Worm (Caenorhabditis elegans) whole organism, early embryonic: ENCODE measurements around the gene dhs-16.

Experiments used
- B0310.2 ChIP-seq: sonication (generic microtip); optimal IDR thresholded peaks from 2 replicates; lab custom pipeline; 2016; ENCODE audit warnings: mild to moderate bottlenecking, missing genetic modification characterization, missing compliant biosample characterization
- aly-1 ChIP-seq: sonication (generic microtip); optimal IDR thresholded peaks from 2 replicates; lab custom pipeline; 2016; ENCODE audit warnings: missing genetic modification characterization, missing compliant biosample characterization
- ama-1 ChIP-seq: fragments of 150-350 bp; optimal IDR thresholded peaks from 2 replicates; lab custom pipeline; 2014
- ceh-13 ChIP-seq: fragments of 200-800 bp; sonication (Bioruptor generic); optimal IDR thresholded peaks from 2 replicates; lab custom pipeline; 2018; ENCODE audit warnings: mild to moderate bottlenecking, missing genetic modification characterization, missing compliant biosample characterization
- ceh-36 ChIP-seq: sonication (generic microtip); optimal IDR thresholded peaks from 2 replicates; lab custom pipeline; 2016; ENCODE audit warnings: missing genetic modification characterization, inconsistent platforms, missing compliant biosample characterization
- flt-1 ChIP-seq: fragments of 200-800 bp; sonication (Bioruptor generic); IDR thresholded peaks from 2 replicates; pipeline ENCODE4 v1.3.6; 2022; ENCODE audit warnings: missing genetic modification characterization, missing compliant biosample characterization
- hmbx-1 ChIP-seq: sonication (generic microtip); optimal IDR thresholded peaks from 2 replicates; lab custom pipeline; 2016; ENCODE audit warnings: mild to moderate bottlenecking, missing genetic modification characterization, missing compliant biosample characterization
- hmg-4 ChIP-seq: fragments of 200-800 bp; sonication (Bioruptor generic); optimal IDR thresholded peaks from 2 replicates; lab custom pipeline; 2018; ENCODE audit warnings: mild to moderate bottlenecking, missing genetic modification characterization, missing compliant biosample characterization
- hnd-1 ChIP-seq: sonication (generic microtip); optimal IDR thresholded peaks from 2 replicates; lab custom pipeline; 2016; ENCODE audit warnings: missing genetic modification characterization, missing compliant biosample characterization
- pes-1 ChIP-seq: fragments of 200-800 bp; sonication (Bioruptor generic); IDR thresholded peaks from 2 replicates; pipeline ENCODE4 v1.3.6; 2022; ENCODE audit warnings: missing genetic modification reagents, missing genetic modification characterization, missing compliant biosample characterization
- sea-1 ChIP-seq: fragments of 200-800 bp; sonication (Bioruptor generic); conservative IDR thresholded peaks from 2 replicates; pipeline ENCODE4 v1.3.6; 2022; ENCODE audit warnings: missing genetic modification characterization, missing compliant biosample characterization
- tbx-37 ChIP-seq: fragments of 200-800 bp; sonication (Bioruptor generic); conservative IDR thresholded peaks from 2 replicates; pipeline ENCODE4 v1.3.6; 2022; ENCODE audit warnings: missing genetic modification reagents, missing genetic modification characterization, missing compliant biosample characterization

ce11 chrV:6022076-6022475 lies 38.5 kb downstream of the dhs-16 start:
- TF ChIP-seq pes-1 (GFP tag; lab: Robert Waterston, UW): no peak
- no peak for TF ChIP-seq ama-1
- no peak for TF ChIP-seq sea-1 (GFP tag; lab: Robert Waterston, UW)
- TF ChIP-seq B0310.2 (tag; lab: Kevin White, UChicago): no peak
- no peak for TF ChIP-seq tbx-37
- TF ChIP-seq ceh-36: no peak
- no peak for TF ChIP-seq hnd-1 (tag; lab: Kevin White, UChicago)
- TF ChIP-seq hmg-4 (GFP tag; lab: Kevin White, UChicago): no peak
- no peak for TF ChIP-seq aly-1 (tag; lab: Kevin White, UChicago)
- no peak for TF ChIP-seq ceh-13 (GFP tag; lab: Kevin White, UChicago)
- no peak for TF ChIP-seq hmbx-1 (tag; lab: Kevin White, UChicago)
- TF ChIP-seq flt-1 (GFP tag; lab: Robert Waterston, UW): no peak
